Worm (Caenorhabditis elegans): Measurements from ENCODE around the gene clec-187.
A peak's percentile ranks its signal among the peaks of the same experiment; 100 is the strongest.

The clec-187 gene

DNA sequence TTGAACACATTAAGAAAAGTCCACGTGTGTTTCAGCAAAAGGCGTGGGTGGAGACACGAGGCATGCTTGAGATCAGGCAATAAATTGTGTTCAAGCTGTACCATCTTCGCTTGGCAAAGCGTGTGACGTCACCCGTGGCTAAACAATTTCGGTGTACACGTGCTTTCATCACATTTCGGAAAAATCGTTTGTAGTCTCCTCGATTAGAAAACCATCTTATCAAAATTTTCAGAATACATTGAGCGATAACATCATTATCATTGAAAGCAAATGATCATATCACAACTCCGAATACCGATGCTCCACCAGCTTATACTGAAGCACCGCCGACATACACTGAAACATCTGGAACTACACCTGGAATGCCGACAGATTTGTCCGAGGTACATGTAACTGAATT, 30.3 kb upstream of the clec-187 start:
- TF ChIP-seq lin-35 (GFP tag; optimal IDR thresholded peaks at IDR 0.05) = peak in 1 of 2 experiments; percentile 15
- no peak for TF ChIP-seq nhr-12 (tag; optimal IDR thresholded peaks at IDR 0.05)
- TF ChIP-seq ets-5 (GFP tag; IDR thresholded peaks at IDR 0.05) = no peak
- TF ChIP-seq elt-2 (tag; optimal IDR thresholded peaks at IDR 0.05) = peak; percentile 83
- TF ChIP-seq hlh-4 (tag; optimal IDR thresholded peaks at IDR 0.05) = no peak
- no peak for TF ChIP-seq ceh-90 (tag; optimal IDR thresholded peaks at IDR 0.05)

ce11 chrIV:12900267-12900666, 29.0 kb upstream of the clec-187 start, which contains the start of gene K08D8.10:
Gene K08D8.10, plus strand, starts transcription at chrIV:12900567.
- no peak for TF ChIP-seq hlh-17 (GFP tag; optimal IDR thresholded peaks at IDR 0.05; ENCODE audit: borderline replicate concordance)
- no peak for TF ChIP-seq ceh-8 (GFP tag; optimal IDR thresholded peaks at IDR 0.05)
- no peak for TF ChIP-seq C16A3.4 (tag; optimal IDR thresholded peaks at IDR 0.05)
- TF ChIP-seq nhr-20 (tag; optimal IDR thresholded peaks at IDR 0.05) = no peak
- no peak for TF ChIP-seq ceh-63 (GFP tag; optimal IDR thresholded peaks at IDR 0.05)
- TF ChIP-seq grh-1 (GFP tag; IDR thresholded peaks at IDR 0.05) = no peak
- no peak for TF ChIP-seq lin-35 (GFP tag; optimal IDR thresholded peaks at IDR 0.05)
- no peak for TF ChIP-seq nhr-85 (tag)
- no peak for TF ChIP-seq fkh-10 (GFP tag; optimal IDR thresholded peaks at IDR 0.05)
- no peak for TF ChIP-seq lin-39 (tag; optimal IDR thresholded peaks at IDR 0.05)
- no peak for TF ChIP-seq hpl-2 (GFP tag; optimal IDR thresholded peaks at IDR 0.05)
- TF ChIP-seq irx-1 (tag; optimal IDR thresholded peaks at IDR 0.05) = no peak
- TF ChIP-seq elt-3 (tag; optimal IDR thresholded peaks at IDR 0.05) = no peak
- no peak for TF ChIP-seq ztf-4 (tag; optimal IDR thresholded peaks at IDR 0.05)
- TF ChIP-seq mdl-1 (tag; optimal IDR thresholded peaks at IDR 0.05) = no peak
- TF ChIP-seq tbx-2 (tag; optimal IDR thresholded peaks at IDR 0.05) = no peak
- TF ChIP-seq nhr-12 (tag; optimal IDR thresholded peaks at IDR 0.05) = no peak
- TF ChIP-seq unc-130 (tag; optimal IDR thresholded peaks at IDR 0.05) = no peak
- TF ChIP-seq mab-9 (GFP tag; IDR thresholded peaks at IDR 0.05) = no peak

DNA sequence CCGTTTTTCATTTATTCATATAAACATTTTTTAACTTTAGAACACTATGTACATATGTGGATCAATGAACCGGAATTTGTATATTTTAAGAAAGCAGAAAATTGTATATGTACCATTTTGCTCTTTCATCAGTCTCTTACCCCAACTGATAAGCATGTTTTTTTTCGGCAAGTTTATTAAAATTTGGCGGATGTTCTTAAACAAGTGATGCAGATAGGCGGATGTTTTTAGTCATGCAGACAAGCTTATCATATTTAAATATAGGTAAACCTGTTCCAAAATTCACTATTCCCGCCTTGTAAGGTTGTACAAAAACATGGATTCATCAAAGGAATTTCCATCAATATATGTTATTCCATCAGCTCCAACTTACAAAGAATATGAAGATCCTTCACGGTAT, 28.1 kb upstream of the clec-187 start, which contains the start of gene K08D8.9:
TSS of gene K08D8.9 (plus strand) at position 301 of the 400 bp plus-strand sequence.
- TF ChIP-seq fkh-10 (GFP tag; optimal IDR thresholded peaks at IDR 0.05) = no peak
- no peak for TF ChIP-seq C34B4.2 (tag; optimal IDR thresholded peaks at IDR 0.05)
- no peak for TF ChIP-seq fos-1 (tag; optimal IDR thresholded peaks at IDR 0.05)
- no peak for TF ChIP-seq lin-13 (GFP tag; optimal IDR thresholded peaks at IDR 0.05)
- no peak for TF ChIP-seq fkh-8 (tag; optimal IDR thresholded peaks at IDR 0.05)
- TF ChIP-seq sox-4 (tag; optimal IDR thresholded peaks at IDR 0.05) = no peak
- TF ChIP-seq aly-2 (tag; optimal IDR thresholded peaks at IDR 0.05) = no peak
- TF ChIP-seq efl-1 (optimal IDR thresholded peaks at IDR 0.05) = no peak
- TF ChIP-seq efl-1 (GFP tag; optimal IDR thresholded peaks at IDR 0.05 in 1 of 2) = no peak
- TF ChIP-seq mef-2 (tag; optimal IDR thresholded peaks at IDR 0.05) = no peak
- no peak for TF ChIP-seq unc-30 (tag; optimal IDR thresholded peaks at IDR 0.05)
- TF ChIP-seq hpl-2 (GFP tag; optimal IDR thresholded peaks at IDR 0.05) = no peak
- TF ChIP-seq dpl-1 (GFP tag; optimal IDR thresholded peaks at IDR 0.05) = no peak
- TF ChIP-seq nhr-47 (tag; optimal IDR thresholded peaks at IDR 0.05) = no peak
- no peak for TF ChIP-seq ceh-8 (GFP tag; optimal IDR thresholded peaks at IDR 0.05)
- TF ChIP-seq aha-1 (tag; optimal IDR thresholded peaks at IDR 0.05) = no peak
- no peak for TF ChIP-seq lsy-2 (tag; optimal IDR thresholded peaks at IDR 0.05)
- no peak for TF ChIP-seq vab-15 (tag; optimal IDR thresholded peaks at IDR 0.05)
- TF ChIP-seq pag-3 (tag; optimal IDR thresholded peaks at IDR 0.05; ENCODE audit: borderline replicate concordance, insufficient read depth) = no peak

- TF ChIP-seq elt-2 (tag; optimal IDR thresholded peaks at IDR 0.05) = peak; percentile 4
- TF ChIP-seq unc-30 (tag; optimal IDR thresholded peaks at IDR 0.05) = no peak
- no peak for TF ChIP-seq efl-1 (optimal IDR thresholded peaks at IDR 0.05)
- TF ChIP-seq efl-1 (GFP tag; optimal IDR thresholded peaks at IDR 0.05 in 1 of 2) = peak in 1 of 2 experiments; percentile 81
Observed at ce11 chrIV:12898823-12899222, 27.5 kb upstream of the clec-187 start.
